Worm (Caenorhabditis elegans) whole organism, L3 larva: ENCODE data around the gene C50E3.13.

Experiments
- aly-2 ChIP-seq: fragments of 150-350 bp; optimal IDR thresholded peaks from 2 replicates; lab custom pipeline; 2014; ENCODE audit warnings: missing biosample characterization, missing genetic modification characterization
- ama-1 ChIP-seq: fragments of 150-350 bp; optimal IDR thresholded peaks from 2 replicates; lab custom pipeline; 2018
- ceh-16 ChIP-seq: sonication (generic microtip); optimal IDR thresholded peaks from 2 replicates; lab custom pipeline; 2017; ENCODE audit warnings: missing biosample characterization, missing genetic modification characterization
- ceh-28 ChIP-seq: fragments of 150-350 bp; optimal IDR thresholded peaks from 2 replicates; lab custom pipeline; 2014; ENCODE audit warnings: missing biosample characterization, missing genetic modification reagents, missing genetic modification characterization
- daf-12 ChIP-seq: fragments of 150-350 bp; optimal IDR thresholded peaks from 2 replicates; lab custom pipeline; 2014; ENCODE audit warnings: missing biosample characterization, missing genetic modification reagents, missing genetic modification characterization
- egl-27 ChIP-seq: sonication (generic microtip); optimal IDR thresholded peaks from 4 replicates; lab custom pipeline; 2017; ENCODE audit warnings: missing biosample characterization, missing genetic modification reagents, missing genetic modification characterization
- egl-5 ChIP-seq: fragments of 150-350 bp; optimal IDR thresholded peaks from 2 replicates; lab custom pipeline; 2017; ENCODE audit warnings: missing biosample characterization, missing genetic modification reagents, missing genetic modification characterization, inconsistent platforms
- elt-2 ChIP-seq: sonication (generic microtip); optimal IDR thresholded peaks from 2 replicates; lab custom pipeline; 2016; ENCODE audit warnings: missing genetic modification reagents, mild to moderate bottlenecking, missing genetic modification characterization, missing compliant biosample characterization
- elt-3 ChIP-seq, 3 experiments: fragments of 150-350 bp in 1 of 3; sonication (generic microtip) in 2 of 3; optimal IDR thresholded peaks; 2 replicates in 2 of 3; 4 replicates in 1 of 3; lab custom pipeline; 2014 to 2017; ENCODE audit warnings: missing biosample characterization in 3 of 3, missing genetic modification characterization in 3 of 3
- fos-1 ChIP-seq: fragments of 150-350 bp; optimal IDR thresholded peaks from 2 replicates; lab custom pipeline; 2014; ENCODE audit warnings: missing biosample characterization, missing genetic modification characterization
- hmg-11 ChIP-seq: sonication (generic microtip); optimal IDR thresholded peaks from 2 replicates; lab custom pipeline; 2016; ENCODE audit warnings: missing genetic modification characterization, missing compliant biosample characterization
- lsy-12 ChIP-seq: sonication (generic microtip); optimal IDR thresholded peaks from 2 replicates; lab custom pipeline; 2016; ENCODE audit warnings: mild to moderate bottlenecking, missing genetic modification characterization, missing compliant biosample characterization
- mdl-1 ChIP-seq: fragments of 150-350 bp; optimal IDR thresholded peaks from 2 replicates; lab custom pipeline; 2014; ENCODE audit warnings: missing biosample characterization, missing genetic modification characterization
- mml-1 ChIP-seq: fragments of 150-350 bp; sonication (generic microtip); optimal IDR thresholded peaks from 3 replicates; lab custom pipeline; 2014; ENCODE audit warnings: missing biosample characterization, missing genetic modification characterization
- nfya-1 ChIP-seq: sonication (generic microtip); optimal IDR thresholded peaks from 2 replicates; lab custom pipeline; 2017; ENCODE audit warnings: missing genetic modification characterization, mild to moderate bottlenecking, missing compliant biosample characterization, antibody characterized with exemption, moderate library complexity; ENCODE audit not compliant: insufficient read depth
- nhr-11 ChIP-seq: fragments of 150-350 bp; optimal IDR thresholded peaks from 2 replicates; lab custom pipeline; 2014; ENCODE audit warnings: missing biosample characterization, missing genetic modification characterization
- nhr-12 ChIP-seq: fragments of 150-350 bp; optimal IDR thresholded peaks from 2 replicates; lab custom pipeline; 2014; ENCODE audit warnings: missing biosample characterization, missing genetic modification characterization
- nhr-23 ChIP-seq: fragments of 150-350 bp; optimal IDR thresholded peaks from 2 replicates; lab custom pipeline; 2014; ENCODE audit warnings: missing biosample characterization, missing genetic modification reagents, missing genetic modification characterization
- nhr-25 ChIP-seq: sonication (generic microtip); optimal IDR thresholded peaks from 2 replicates; lab custom pipeline; 2017; ENCODE audit warnings: missing biosample characterization, missing genetic modification characterization
- nhr-76 ChIP-seq: fragments of 150-350 bp; sonication (generic microtip); optimal IDR thresholded peaks from 5 replicates; lab custom pipeline; 2014; ENCODE audit warnings: missing biosample characterization, missing genetic modification characterization
- pqm-1 ChIP-seq: fragments of 150-350 bp; optimal IDR thresholded peaks from 2 replicates; lab custom pipeline; 2017; ENCODE audit warnings: missing biosample characterization, missing genetic modification characterization, inconsistent platforms
- sea-2 ChIP-seq: fragments of 150-350 bp; sonication (generic microtip); optimal IDR thresholded peaks from 4 replicates; lab custom pipeline; 2014; ENCODE audit warnings: missing biosample characterization, missing genetic modification reagents, missing genetic modification characterization
- snpc-4 ChIP-seq: fragments of 150-350 bp; optimal IDR thresholded peaks from 2 replicates; lab custom pipeline; 2014; ENCODE audit warnings: missing biosample characterization, missing genetic modification characterization
- tbx-2 ChIP-seq: sonication (generic microtip); optimal IDR thresholded peaks from 2 replicates; lab custom pipeline; 2016; ENCODE audit warnings: mild to moderate bottlenecking, missing genetic modification characterization, missing compliant biosample characterization
- unc-39 ChIP-seq: sonication (generic microtip); optimal IDR thresholded peaks from 4 replicates; lab custom pipeline; 2017; ENCODE audit warnings: missing biosample characterization, missing genetic modification characterization
- unc-62 ChIP-seq: fragments of 150-350 bp; sonication (generic microtip); optimal IDR thresholded peaks from 4 replicates; lab custom pipeline; 2014; ENCODE audit warnings: missing biosample characterization, missing genetic modification reagents, missing genetic modification characterization
- ztf-11 ChIP-seq: fragments of 150-350 bp; optimal IDR thresholded peaks from 2 replicates; lab custom pipeline; 2014; ENCODE audit warnings: missing biosample characterization, missing genetic modification characterization

C50E3.13 gene

DNA sequence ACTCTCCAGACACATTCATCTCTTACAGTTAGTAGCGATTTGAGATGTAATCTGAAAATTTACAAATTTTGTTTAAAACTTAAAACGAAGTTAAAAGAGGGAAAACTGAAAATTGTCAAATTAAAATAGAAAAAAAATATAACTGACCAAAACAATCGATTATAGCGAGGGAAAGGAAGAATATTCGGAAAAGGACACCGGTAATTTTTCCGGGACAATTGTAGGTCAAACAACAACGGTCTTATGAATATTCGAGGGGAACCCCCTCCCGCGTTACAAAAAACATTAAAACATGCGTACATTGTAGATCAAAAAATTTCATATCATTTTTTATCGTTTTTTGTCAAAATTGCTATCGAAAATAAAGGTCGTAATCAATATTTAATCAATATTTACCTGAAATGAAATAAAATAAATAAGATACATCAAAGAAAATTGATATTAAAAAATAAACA, 2.0 kb downstream of the C50E3.13 start, which contains the start of gene C50E3.12:
TSS of gene C50E3.12 (minus strand) at position 51 of the 455 bp plus-strand sequence.
- TF ChIP-seq snpc-4 (tag; lab: Kevin White, UChicago) = no peak

DNA sequence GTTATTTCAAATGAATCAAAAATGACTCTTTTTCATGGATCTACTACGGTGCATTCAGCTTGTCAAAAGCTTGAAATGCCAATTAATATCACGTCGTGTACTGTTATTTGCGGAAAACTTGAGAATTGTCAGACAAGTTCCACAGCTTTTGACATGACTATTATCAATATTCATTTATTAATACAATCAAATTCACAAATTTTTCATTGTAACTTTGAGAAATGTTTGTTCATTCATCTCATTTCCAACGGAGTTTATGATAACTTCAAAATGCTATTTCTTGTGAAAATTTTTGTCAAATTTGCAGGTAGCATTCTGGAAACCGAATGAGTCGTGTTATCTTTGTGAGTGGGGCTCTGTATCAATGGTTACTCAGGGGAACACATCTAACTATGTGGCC, 5.9 kb downstream of the C50E3.13 start, which contains the start of gene C50E3.15:
TSS of gene C50E3.15 (plus strand) at position 301 of the 400 bp plus-strand sequence.
- TF ChIP-seq egl-27 (tag; lab: Kevin White, UChicago) = no peak
- TF ChIP-seq mml-1 (tag; lab: Kevin White, UChicago) = no peak
- TF ChIP-seq ceh-28 (tag; lab: Kevin White, UChicago) = no peak
- TF ChIP-seq sea-2 = no peak
- TF ChIP-seq nhr-25 = no peak
- no peak for TF ChIP-seq lsy-12 (tag; lab: Kevin White, UChicago)
- TF ChIP-seq nhr-23 (tag; lab: Kevin White, UChicago) = no peak
- no peak for TF ChIP-seq ztf-11 (tag; lab: Kevin White, UChicago)
- no peak for TF ChIP-seq daf-12 (tag; lab: Kevin White, UChicago)
- no peak for TF ChIP-seq nhr-11 (tag; lab: Kevin White, UChicago)
- no peak for TF ChIP-seq tbx-2
- no peak for TF ChIP-seq hmg-11
- TF ChIP-seq snpc-4 (tag; lab: Kevin White, UChicago) = no peak
- TF ChIP-seq nhr-76 (tag; lab: Kevin White, UChicago) = no peak
- no peak for TF ChIP-seq fos-1
- TF ChIP-seq unc-62 (GFP tag; lab: Kevin White, UChicago) = no peak
- TF ChIP-seq ceh-16 = no peak
- no peak for TF ChIP-seq aly-2 (tag; lab: Kevin White, UChicago)

ce11 chrV:7612044-7612443, 12.0 kb downstream of the C50E3.13 start, which contains the start of gene clec-215:
clec-215 (plus strand) TSS chrV:7612344.
- TF ChIP-seq elt-3 (tag; optimal IDR thresholded peaks at IDR 0.05; lab: Kevin White, UChicago) = no peak
- no peak for TF ChIP-seq aly-2 (tag; lab: Kevin White, UChicago)
- no peak for TF ChIP-seq nhr-12 (tag; lab: Kevin White, UChicago)
- TF ChIP-seq, all 47 proteins: peak for 0

DNA sequence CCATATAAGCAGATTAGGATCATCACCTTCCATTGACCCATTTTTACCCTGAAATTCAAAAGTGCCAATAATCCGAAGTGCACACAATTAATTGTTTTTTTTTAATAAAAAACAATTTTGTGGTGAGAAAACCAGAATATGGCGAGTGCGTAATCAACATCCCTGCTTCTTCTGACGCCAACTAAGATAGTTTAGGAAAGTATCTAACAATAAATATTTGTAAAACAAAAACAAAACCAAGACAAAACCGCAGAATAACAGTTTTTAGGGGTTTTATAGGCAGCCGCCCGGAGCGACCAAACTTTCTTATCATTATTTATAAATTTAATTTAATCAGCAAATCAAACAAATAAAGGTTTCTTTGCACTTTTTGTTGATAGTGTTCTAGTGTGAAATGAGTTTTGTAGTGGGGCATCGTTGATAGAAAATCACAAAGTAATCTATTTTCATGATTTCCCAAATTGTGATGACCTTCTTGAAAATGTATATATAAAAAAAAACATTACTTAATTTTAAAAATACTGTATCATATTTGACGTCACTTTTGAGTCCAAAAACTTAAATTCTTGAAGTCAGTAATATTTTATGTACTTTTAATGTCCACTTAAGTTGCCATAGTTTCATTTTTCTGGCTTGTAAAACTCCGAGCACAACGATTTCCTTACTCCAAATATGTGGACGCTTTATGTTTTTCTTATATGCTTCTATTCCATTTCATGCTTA, 14.2 kb downstream of the C50E3.13 start, which contains the start of the genes folt-3 and clec-214:
TSS of gene folt-3 (minus strand) at position 51 of the 723 bp plus-strand sequence.
TSS of gene clec-214 (plus strand) at position 673 of the 723 bp plus-strand sequence.
- TF ChIP-seq elt-2 (tag; lab: Kevin White, UChicago) = peak; percentile 56
- TF ChIP-seq egl-5 (tag; lab: Kevin White, UChicago) = no peak

DNA sequence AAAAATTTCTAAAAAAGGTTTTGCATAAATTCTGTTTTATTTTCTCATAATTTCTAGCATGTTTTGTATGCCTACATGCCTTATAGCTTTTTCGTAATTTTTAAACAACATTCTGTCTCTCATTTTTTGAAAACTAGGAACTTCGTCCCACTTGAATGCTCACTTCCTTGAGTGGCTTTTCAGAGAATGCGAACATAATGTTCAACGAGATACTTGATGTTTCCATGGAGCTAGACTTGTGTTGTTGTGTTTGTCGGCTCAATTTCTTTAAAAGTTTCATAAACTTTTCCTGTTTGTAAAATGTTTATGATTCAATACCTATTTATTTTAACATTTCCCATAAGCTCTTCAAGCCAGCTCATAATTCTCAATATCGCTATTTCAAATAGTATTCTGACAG, 19.2 kb downstream of the C50E3.13 start, which contains the start of gene clec-213:
TSS of gene clec-213 (plus strand) at position 301 of the 400 bp plus-strand sequence.
- TF ChIP-seq egl-5 (tag; lab: Kevin White, UChicago) (no peak), nfya-1 (tag; lab: Kevin White, UChicago) (no peak), mml-1 (tag; lab: Kevin White, UChicago) (no peak), sea-2 (no peak)

DNA sequence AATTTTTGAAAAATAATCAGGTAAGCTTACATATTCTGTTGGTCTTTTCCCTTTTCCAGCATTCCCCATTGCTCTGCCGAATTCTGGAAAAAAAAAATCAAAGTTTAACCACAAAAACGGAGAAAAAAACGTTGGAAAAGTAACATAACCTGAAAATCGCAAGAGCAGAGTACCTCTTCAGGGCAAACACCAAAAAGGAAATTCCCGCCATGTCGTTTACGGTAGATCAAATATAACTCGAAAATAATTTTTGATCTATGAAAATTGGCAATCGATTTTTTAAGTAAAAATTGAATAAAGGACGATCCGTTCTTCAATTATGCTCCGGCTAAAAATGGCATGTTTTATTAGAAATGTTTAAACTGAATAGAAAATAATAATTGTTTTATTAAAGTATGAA, 20.6 kb downstream of the C50E3.13 start, which contains the start of gene C50E3.11:
TSS of gene C50E3.11 (minus strand) at position 83 of the 400 bp plus-strand sequence.
- TF ChIP-seq fos-1 (no peak), ztf-11 (tag; lab: Kevin White, UChicago) (no peak), unc-39 (tag; lab: Kevin White, UChicago) (no peak)

DNA sequence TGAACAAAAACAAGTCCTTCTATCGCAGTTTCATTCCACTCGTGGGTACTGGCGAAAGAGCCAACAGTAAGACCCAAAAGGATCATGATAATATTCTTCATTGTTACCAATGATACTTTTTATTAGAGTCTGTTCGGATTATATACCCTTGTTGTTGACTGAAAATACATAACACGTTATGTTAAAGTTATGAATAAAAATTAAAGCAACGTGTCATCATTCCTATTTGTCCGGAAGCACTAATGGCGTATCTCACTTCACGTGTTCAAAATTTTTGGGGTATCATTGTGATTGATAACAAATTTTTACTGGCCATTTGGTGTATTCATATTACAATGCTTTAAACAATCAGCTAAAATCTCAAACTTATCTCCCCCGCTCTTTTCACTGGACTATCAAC, 22.6 kb downstream of the C50E3.13 start, which contains the start of gene scl-26:
TSS of gene scl-26 (minus strand) at position 101 of the 400 bp plus-strand sequence.
- TF ChIP-seq aly-2 (tag; lab: Kevin White, UChicago) (no peak), lsy-12 (tag; lab: Kevin White, UChicago) (no peak), snpc-4 (tag; lab: Kevin White, UChicago) (no peak), unc-39 (tag; lab: Kevin White, UChicago) (no peak), ztf-11 (tag; lab: Kevin White, UChicago) (no peak), ceh-16 (no peak), ama-1 (no peak), elt-2 (tag; lab: Kevin White, UChicago) (no peak), nfya-1 (tag; lab: Kevin White, UChicago) (no peak), pqm-1 (tag; lab: Kevin White, UChicago) (no peak), mdl-1 (tag; lab: Kevin White, UChicago) (no peak), fos-1 (no peak), egl-5 (tag; lab: Kevin White, UChicago) (no peak), unc-62 (GFP tag; lab: Kevin White, UChicago) (no peak), mml-1 (tag; lab: Kevin White, UChicago) (no peak)
